Worm (Caenorhabditis elegans) whole organism, L2 larva: ENCODE results near the gene atln-1.

Experiments used
- aly-2 ChIP-seq: fragments of 150-350 bp; optimal IDR thresholded peaks from 2 replicates; lab custom pipeline; 2014; ENCODE audit warnings: missing biosample characterization, missing genetic modification characterization
- blmp-1 ChIP-seq: sonication (generic microtip); optimal IDR thresholded peaks from 2 replicates; lab custom pipeline; 2017; ENCODE audit warnings: missing genetic modification characterization, mild to moderate bottlenecking, missing compliant biosample characterization, antibody characterized with exemption, moderate library complexity; ENCODE audit not compliant: insufficient read depth
- ceh-16 ChIP-seq: fragments of 150-350 bp; optimal IDR thresholded peaks from 2 replicates; lab custom pipeline; 2014; ENCODE audit warnings: missing biosample characterization, missing genetic modification characterization
- egl-27 ChIP-seq: sonication (generic microtip); optimal IDR thresholded peaks from 3 replicates; lab custom pipeline; 2017; ENCODE audit warnings: missing biosample characterization, missing genetic modification reagents, missing genetic modification characterization
- elt-1 ChIP-seq: fragments of 150-350 bp; optimal IDR thresholded peaks from 2 replicates; lab custom pipeline; 2014; ENCODE audit warnings: missing biosample characterization, missing genetic modification characterization
- fos-1 ChIP-seq: fragments of 150-350 bp; optimal IDR thresholded peaks from 2 replicates; lab custom pipeline; 2014; ENCODE audit warnings: missing biosample characterization, missing genetic modification characterization
- lsy-2 ChIP-seq, 2 experiments: fragments of 150-350 bp in 1 of 2; sonication (generic microtip) in 1 of 2; optimal IDR thresholded peaks; 2 replicates each; lab custom pipeline; 2014 to 2017; ENCODE audit warnings: missing biosample characterization in 2 of 2, missing genetic modification characterization in 2 of 2
- nhr-10 ChIP-seq: sonication (generic microtip); optimal IDR thresholded peaks from 2 replicates; lab custom pipeline; 2017; ENCODE audit warnings: missing biosample characterization, missing genetic modification characterization
- nhr-12 ChIP-seq: fragments of 150-350 bp; optimal IDR thresholded peaks from 2 replicates; lab custom pipeline; 2014; ENCODE audit warnings: missing biosample characterization, missing genetic modification characterization
- nhr-25 ChIP-seq: fragments of 150-350 bp; sonication (generic microtip); optimal IDR thresholded peaks from 3 replicates; lab custom pipeline; 2014; ENCODE audit warnings: missing biosample characterization, missing genetic modification characterization
- skn-1 ChIP-seq: sonication (generic microtip); optimal IDR thresholded peaks from 2 replicates; lab custom pipeline; 2017; ENCODE audit warnings: missing biosample characterization, missing genetic modification characterization
- unc-62 ChIP-seq: fragments of 150-350 bp; optimal IDR thresholded peaks from 2 replicates; lab custom pipeline; 2014; ENCODE audit warnings: missing biosample characterization, missing genetic modification reagents, missing genetic modification characterization
- zag-1 ChIP-seq: fragments of 150-350 bp; optimal IDR thresholded peaks from 2 replicates; lab custom pipeline; 2014; ENCODE audit warnings: missing biosample characterization, missing genetic modification characterization
- ztf-4 ChIP-seq: fragments of 150-350 bp; optimal IDR thresholded peaks from 2 replicates; lab custom pipeline; 2014; ENCODE audit warnings: missing biosample characterization, missing genetic modification characterization

DNA sequence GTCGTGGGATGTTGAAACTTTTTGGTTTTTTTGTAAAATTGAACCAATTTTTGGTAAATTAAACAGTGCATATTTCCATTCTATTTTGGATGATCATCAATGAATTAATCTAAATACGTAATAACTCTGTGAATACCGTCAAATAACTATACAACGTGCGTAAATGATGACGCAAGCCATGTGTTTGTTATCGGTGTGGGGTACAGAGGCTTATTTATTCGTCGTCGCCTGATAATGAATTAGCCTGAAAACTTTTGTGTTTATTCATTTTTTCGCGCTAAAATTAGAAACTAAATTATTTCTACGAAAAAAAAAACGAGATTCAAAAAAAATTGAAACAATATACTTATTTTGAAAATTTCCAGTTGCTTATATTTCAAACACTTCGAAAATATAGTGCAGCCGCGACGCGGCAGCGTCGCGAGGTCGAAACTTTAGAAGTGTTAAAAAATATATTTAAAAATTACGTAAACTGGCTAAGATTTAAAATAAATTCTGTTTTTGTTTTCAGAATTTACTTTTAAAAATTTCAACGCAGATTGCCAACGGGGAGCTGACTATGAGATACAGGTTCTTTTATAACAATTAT is 39.5 kb upstream of the atln-1 start:
- no peak for TF ChIP-seq lsy-2 (tag; optimal IDR thresholded peaks at IDR 0.05; lab: Kevin White, UChicago)
- TF ChIP-seq elt-1 = no peak
- TF ChIP-seq blmp-1 (tag; lab: Kevin White, UChicago) = no peak
- TF ChIP-seq ztf-4 = no peak
- no peak for TF ChIP-seq nhr-10 (tag; lab: Kevin White, UChicago)
- no peak for TF ChIP-seq skn-1 (tag; lab: Kevin White, UChicago)
- TF ChIP-seq nhr-12 (tag; lab: Kevin White, UChicago) = no peak
- no peak for TF ChIP-seq ceh-16
- TF ChIP-seq zag-1 (tag; lab: Kevin White, UChicago) = no peak
- no peak for TF ChIP-seq aly-2 (tag; lab: Kevin White, UChicago)
- no peak for TF ChIP-seq egl-27 (tag; lab: Kevin White, UChicago)
- peak; percentile 53 for TF ChIP-seq fos-1 (tag; lab: Kevin White, UChicago)
- TF ChIP-seq nhr-25 = no peak
- no peak for TF ChIP-seq unc-62
